Fruit fly (Drosophila melanogaster) whole organism, embryonic: Measurements from ENCODE around the gene Cad96Cb.

Experiments used
- Asciz ChIP-seq: fragments of 200-800 bp; sonication (Bioruptor generic); optimal IDR thresholded peaks from 2 replicates; lab custom pipeline; 2017; ENCODE audit warnings: missing biosample characterization, mild to moderate bottlenecking, missing genetic modification characterization, missing genetic modification reagents
- Atf6 ChIP-seq: fragments of 200-800 bp; sonication (Bioruptor generic); IDR thresholded peaks from 2 replicates; pipeline ENCODE4 v1.3.6; 2022; ENCODE audit warnings: missing biosample characterization, missing genetic modification characterization
- BtbVII ChIP-seq: fragments of 200-800 bp; sonication (Bioruptor generic); optimal IDR thresholded peaks from 3 replicates; lab custom pipeline; 2017; ENCODE audit warnings: missing biosample characterization, mild to moderate bottlenecking, missing genetic modification characterization
- CG10209 ChIP-seq: fragments of 200-800 bp; sonication (Bioruptor generic); optimal IDR thresholded peaks from 3 replicates; lab custom pipeline; 2017; ENCODE audit warnings: missing biosample characterization, mild to moderate bottlenecking, missing genetic modification characterization, missing genetic modification reagents
- CG10543 ChIP-seq: fragments of 200-800 bp; sonication (Bioruptor generic); optimal IDR thresholded peaks from 3 replicates; lab custom pipeline; 2017; ENCODE audit warnings: missing biosample characterization, mild to moderate bottlenecking, missing genetic modification characterization, moderate library complexity
- CG11695 ChIP-seq: fragments of 200-800 bp; sonication (Bioruptor generic); IDR thresholded peaks from 3 replicates; pipeline ENCODE4 v1.3.6; 2022; ENCODE audit warnings: missing biosample characterization, missing genetic modification characterization
- CG11723 ChIP-seq: fragments of 200-800 bp; sonication (Bioruptor generic); optimal IDR thresholded peaks from 2 replicates; lab custom pipeline; 2017; ENCODE audit warnings: missing biosample characterization, mild to moderate bottlenecking, missing genetic modification characterization
- CG12071 ChIP-seq: fragments of 200-800 bp; sonication (Bioruptor generic); optimal IDR thresholded peaks from 3 replicates; lab custom pipeline; 2018; ENCODE audit warnings: missing biosample characterization, mild to moderate bottlenecking, missing genetic modification characterization
- CG12104 ChIP-seq: fragments of 200-800 bp; sonication (Bioruptor generic); optimal IDR thresholded peaks from 3 replicates; lab custom pipeline; 2016; ENCODE audit warnings: missing biosample characterization, missing genetic modification characterization
- CG13296 ChIP-seq: fragments of 200-800 bp; sonication (Bioruptor generic); optimal IDR thresholded peaks from 3 replicates; lab custom pipeline; 2018; ENCODE audit warnings: missing biosample characterization, mild to moderate bottlenecking, missing genetic modification characterization
- CG13894 ChIP-seq: fragments of 200-800 bp; sonication (Bioruptor generic); optimal IDR thresholded peaks from 3 replicates; lab custom pipeline; 2018; ENCODE audit warnings: missing biosample characterization, mild to moderate bottlenecking, missing genetic modification characterization, moderate library complexity
- CG14014 ChIP-seq: fragments of 200-800 bp; sonication (Bioruptor generic); IDR thresholded peaks from 2 replicates; pipeline ENCODE4 v1.3.6; 2022; ENCODE audit warnings: missing biosample characterization, missing genetic modification characterization
- CG15011 ChIP-seq: fragments of 200-800 bp; sonication (Bioruptor generic); optimal IDR thresholded peaks from 3 replicates; lab custom pipeline; 2018; ENCODE audit warnings: missing biosample characterization, mild to moderate bottlenecking, missing genetic modification characterization
- CG1602 ChIP-seq: fragments of 200-800 bp; sonication (Bioruptor generic); optimal IDR thresholded peaks from 3 replicates; lab custom pipeline; 2016; ENCODE audit warnings: missing biosample characterization, missing genetic modification characterization
- CG17359 ChIP-seq: fragments of 200-800 bp; sonication (Bioruptor generic); optimal IDR thresholded peaks from 3 replicates; lab custom pipeline; 2018; ENCODE audit warnings: missing biosample characterization, mild to moderate bottlenecking, missing genetic modification characterization, moderate library complexity
- CG17912 ChIP-seq: fragments of 200-800 bp; sonication (Bioruptor generic); optimal IDR thresholded peaks from 2 replicates; lab custom pipeline; 2018; ENCODE audit warnings: missing biosample characterization, mild to moderate bottlenecking, missing genetic modification characterization
- CG18764 ChIP-seq: fragments of 200-800 bp; sonication (Bioruptor generic); optimal IDR thresholded peaks from 3 replicates; lab custom pipeline; 2016; ENCODE audit warnings: missing biosample characterization, missing genetic modification characterization
- CG2889 ChIP-seq: fragments of 200-800 bp; sonication (Bioruptor generic); IDR thresholded peaks from 3 replicates; pipeline ENCODE4 v1.3.6; 2022; ENCODE audit warnings: missing biosample characterization, missing genetic modification characterization
- CG4328 ChIP-seq: fragments of 200-800 bp; sonication (Bioruptor generic); optimal IDR thresholded peaks from 3 replicates; lab custom pipeline; 2017; ENCODE audit warnings: missing biosample characterization, missing genetic modification reagents, missing genetic modification characterization
- CG5180 ChIP-seq: fragments of 200-800 bp; sonication (Bioruptor generic); optimal IDR thresholded peaks from 3 replicates; lab custom pipeline; 2017; ENCODE audit warnings: missing biosample characterization, missing genetic modification characterization, mild to moderate bottlenecking, moderate library complexity, missing genetic modification reagents
- CG5953 ChIP-seq: fragments of 200-800 bp; sonication (Bioruptor generic); IDR thresholded peaks from 2 replicates; pipeline ENCODE4 v1.3.6; 2022; ENCODE audit warnings: missing biosample characterization, missing genetic modification characterization
- CG7987 ChIP-seq: fragments of 200-800 bp; sonication (Bioruptor generic); optimal IDR thresholded peaks from 2 replicates; lab custom pipeline; 2018; ENCODE audit warnings: missing biosample characterization, mild to moderate bottlenecking, missing genetic modification characterization, moderate library complexity
- CG8290 ChIP-seq, 3 experiments: fragments of 200-800 bp; sonication (Bioruptor generic); optimal IDR thresholded peaks; 2 replicates each; lab custom pipeline; 2016 to 2019; ENCODE audit warnings: missing biosample characterization in 3 of 3, missing genetic modification characterization in 3 of 3, mild to moderate bottlenecking in 2 of 3, moderate library complexity in 1 of 3
- CG9817 ChIP-seq: fragments of 200-800 bp; sonication (Bioruptor generic); optimal IDR thresholded peaks from 2 replicates; lab custom pipeline; 2018; ENCODE audit warnings: missing biosample characterization, mild to moderate bottlenecking, missing genetic modification characterization, moderate library complexity
- Fer3 ChIP-seq: fragments of 200-800 bp; sonication (Bioruptor generic); optimal IDR thresholded peaks from 2 replicates; lab custom pipeline; 2018; ENCODE audit warnings: missing biosample characterization, mild to moderate bottlenecking, missing genetic modification characterization, moderate library complexity
- Hand ChIP-seq: fragments of 200-800 bp; sonication (Bioruptor generic); optimal IDR thresholded peaks from 2 replicates; lab custom pipeline; 2017; ENCODE audit warnings: mild to moderate bottlenecking, missing biosample characterization, missing genetic modification reagents, missing genetic modification characterization
- HmgZ ChIP-seq: fragments of 200-800 bp; sonication (Bioruptor generic); optimal IDR thresholded peaks from 2 replicates; lab custom pipeline; 2018; ENCODE audit warnings: missing biosample characterization, mild to moderate bottlenecking, missing genetic modification characterization
- MTF-1 ChIP-seq: fragments of 200-800 bp; sonication (Bioruptor generic); optimal IDR thresholded peaks from 2 replicates; lab custom pipeline; 2018; ENCODE audit warnings: missing biosample characterization, mild to moderate bottlenecking, missing genetic modification characterization, borderline replicate concordance
- Neu2 ChIP-seq: fragments of 200-800 bp; sonication (Bioruptor generic); optimal IDR thresholded peaks from 3 replicates; lab custom pipeline; 2016; ENCODE audit warnings: missing biosample characterization, missing genetic modification characterization, borderline replicate concordance
- NfI ChIP-seq: fragments of 200-800 bp; sonication (Bioruptor generic); optimal IDR thresholded peaks from 3 replicates; lab custom pipeline; 2018; ENCODE audit warnings: missing biosample characterization, mild to moderate bottlenecking, missing genetic modification characterization, moderate library complexity
- PHDP ChIP-seq: fragments of 200-800 bp; sonication (Bioruptor generic); optimal IDR thresholded peaks from 3 replicates; lab custom pipeline; 2018; ENCODE audit warnings: missing biosample characterization, mild to moderate bottlenecking, missing genetic modification characterization, moderate library complexity
- Rfx ChIP-seq: fragments of 200-800 bp; sonication (Bioruptor generic); IDR thresholded peaks from 2 replicates; pipeline ENCODE4 v1.3.6; 2022; ENCODE audit warnings: missing biosample characterization, missing genetic modification characterization
- Sox100B ChIP-seq: fragments of 200-800 bp; sonication (Bioruptor generic); optimal IDR thresholded peaks from 3 replicates; lab custom pipeline; 2018; ENCODE audit warnings: missing biosample characterization, mild to moderate bottlenecking, missing genetic modification characterization
- Sox102F ChIP-seq: fragments of 200-800 bp; sonication (Bioruptor generic); optimal IDR thresholded peaks from 2 replicates; lab custom pipeline; 2018; ENCODE audit warnings: missing biosample characterization, mild to moderate bottlenecking, missing genetic modification characterization, moderate library complexity
- YL-1 ChIP-seq: fragments of 200-800 bp; sonication (Bioruptor generic); optimal IDR thresholded peaks from 3 replicates; lab custom pipeline; 2017; ENCODE audit warnings: missing biosample characterization, mild to moderate bottlenecking, missing genetic modification characterization
- az2 ChIP-seq: fragments of 200-800 bp; sonication (Bioruptor generic); optimal IDR thresholded peaks from 3 replicates; lab custom pipeline; 2016; ENCODE audit warnings: missing biosample characterization, missing genetic modification characterization
- bcd ChIP-seq: fragments of 200-800 bp; sonication (Bioruptor generic); optimal IDR thresholded peaks from 2 replicates; lab custom pipeline; 2017; ENCODE audit warnings: missing biosample characterization, mild to moderate bottlenecking, missing genetic modification characterization
- chm ChIP-seq: fragments of 200-800 bp; sonication (Bioruptor generic); IDR thresholded peaks from 2 replicates; pipeline ENCODE4 v1.3.6; 2022; ENCODE audit warnings: missing biosample characterization, missing genetic modification characterization
- ci ChIP-seq: fragments of 200-800 bp; sonication (Bioruptor generic); IDR thresholded peaks from 3 replicates; pipeline ENCODE4 v1.3.6; 2022; ENCODE audit warnings: missing biosample characterization, missing genetic modification characterization
- cwo ChIP-seq: fragments of 200-800 bp; sonication (Bioruptor generic); optimal IDR thresholded peaks from 3 replicates; lab custom pipeline; 2017; ENCODE audit warnings: missing biosample characterization, missing genetic modification characterization, mild to moderate bottlenecking, moderate library complexity, missing genetic modification reagents
- dati ChIP-seq: fragments of 200-800 bp; sonication (Bioruptor generic); IDR thresholded peaks from 2 replicates; pipeline ENCODE4 v1.3.6; 2022; ENCODE audit warnings: missing biosample characterization, missing genetic modification characterization
- dmrt99B ChIP-seq: fragments of 200-800 bp; sonication (Bioruptor generic); optimal IDR thresholded peaks from 2 replicates; lab custom pipeline; 2018; ENCODE audit warnings: missing biosample characterization, mild to moderate bottlenecking, missing genetic modification characterization, moderate library complexity
- hkb ChIP-seq, 2 experiments: fragments of 200-800 bp in 1 of 2; fragments of >200 bp in 1 of 2; sonication (Bioruptor generic) in 1 of 2; IDR thresholded peaks in 1 of 2; optimal IDR thresholded peaks in 1 of 2; 2 replicates each; pipeline versions ENCODE4 v1.3.6 to Lab custom; 2017 to 2022; ENCODE audit warnings: missing biosample characterization in 1 of 2, missing genetic modification characterization in 1 of 2
- org-1 ChIP-seq: fragments of 200-800 bp; sonication (Bioruptor generic); optimal IDR thresholded peaks from 2 replicates; lab custom pipeline; 2017; ENCODE audit warnings: missing biosample characterization, missing genetic modification characterization
- otp ChIP-seq: fragments of 200-800 bp; sonication (Bioruptor generic); IDR thresholded peaks from 3 replicates; pipeline ENCODE4, ENCODE4 v1.3.6; 2022; ENCODE audit warnings: missing biosample characterization, missing genetic modification characterization
- salm ChIP-seq: fragments of 200-800 bp; sonication (Bioruptor generic); optimal IDR thresholded peaks from 2 replicates; lab custom pipeline; 2018; ENCODE audit warnings: missing biosample characterization, mild to moderate bottlenecking, missing genetic modification characterization
- scrt ChIP-seq: fragments of 200-800 bp; sonication (Bioruptor generic); optimal IDR thresholded peaks from 2 replicates; lab custom pipeline; 2018; ENCODE audit warnings: missing biosample characterization, mild to moderate bottlenecking, missing genetic modification characterization, moderate library complexity
- sug ChIP-seq: fragments of 200-800 bp; optimal IDR thresholded peaks from 2 replicates; lab custom pipeline; 2019; ENCODE audit warnings: missing biosample characterization, mild to moderate bottlenecking, missing genetic modification characterization, moderate library complexity

Gene Cad96Cb

dm6 chr3R:25281165-25281564 lies 49.0 kb upstream of the Cad96Cb start, which contains the start of gene CG11892 (continued):
- TF ChIP-seq Atf6 (GFP tag; lab: Robert Waterston, UW) (peak; percentile 21; the same call in 1 of the 2 replicates), Rfx (GFP tag; lab: Robert Waterston, UW) (0 out of 2 replicates have a peak, but pooled peaks have one; percentile 15), CG10209 (GFP tag; lab: Kevin White, UChicago) (peak; percentile 26), Asciz (GFP tag; lab: Kevin White, UChicago) (peak; percentile 42), CG5180 (peak; percentile 33), CG10543 (GFP tag; lab: Kevin White, UChicago) (peak; percentile 72), Fer3 (tag; lab: Kevin White, UChicago) (peak; percentile 56), otp (GFP tag; lab: Robert Waterston, UW) (peak; percentile 45; the same call in 1 of the 3 replicates), hkb (optimal IDR thresholded peaks at IDR 0.05; lab: Kevin White, UChicago) (no peak), hkb (GFP tag; IDR thresholded peaks at IDR 0.05; lab: Robert Waterston, UW) (peak; percentile 27; the same call in 1 of the 2 replicates), bcd (GFP tag; lab: Kevin White, UChicago) (peak; percentile 20), CG8290 (GFP tag; optimal IDR thresholded peaks at IDR 0.05; lab: Kevin White, UChicago) (no peak), CG8290 (tag; optimal IDR thresholded peaks at IDR 0.05; lab: Kevin White, UChicago) (peak in 1 of 2 experiments; percentile 93), CG11695 (GFP tag; lab: Robert Waterston, UW) (0 out of 3 replicates have a peak, but pooled peaks have one; percentile 20), CG13894 (peak; percentile 68), Sox102F (peak; percentile 37), salm (tag; lab: Kevin White, UChicago) (peak; percentile 16), CG17359 (peak; percentile 60), Sox100B (GFP tag; lab: Kevin White, UChicago) (peak; percentile 17), CG4328 (GFP tag; lab: Kevin White, UChicago) (peak; percentile 4), CG2889 (GFP tag; lab: Robert Waterston, UW) (no peak), CG7987 (GFP tag; lab: Kevin White, UChicago) (peak; percentile 80), CG14014 (GFP tag; lab: Robert Waterston, UW) (peak; percentile 27; the same call in 1 of the 2 replicates), BtbVII (GFP tag; lab: Kevin White, UChicago) (peak; percentile 52), CG17912 (peak; percentile 73), CG5953 (GFP tag; lab: Robert Waterston, UW) (no peak), Hand (GFP tag; lab: Kevin White, UChicago) (peak; percentile 12), CG11723 (GFP tag; lab: Kevin White, UChicago) (peak; percentile 11), CG13296 (GFP tag; lab: Kevin White, UChicago) (peak; percentile 76), ci (GFP tag; lab: Robert Waterston, UW) (peak; percentile 69; the same call in 1 of the 3 replicates), CG12071 (peak; percentile 81), Neu2 (GFP tag; lab: Kevin White, UChicago) (no peak), CG12104 (peak; percentile 38), CG9817 (peak; percentile 52), CG18764 (no peak), dati (no peak), cwo (GFP tag; lab: Kevin White, UChicago) (peak; percentile 54), az2 (GFP tag; lab: Kevin White, UChicago) (no peak), dmrt99B (peak; percentile 27), NfI (GFP tag; lab: Kevin White, UChicago) (peak; percentile 41), MTF-1 (peak; percentile 69), YL-1 (peak; percentile 6), HmgZ (tag; lab: Kevin White, UChicago) (peak; percentile 32), CG1602 (GFP tag; lab: Kevin White, UChicago) (no peak), CG15011 (GFP tag; lab: Kevin White, UChicago) (peak; percentile 31), org-1 (GFP tag; lab: Kevin White, UChicago) (peak; percentile 21), PHDP (peak; percentile 58), chm (no peak), scrt (GFP tag; lab: Kevin White, UChicago) (peak; percentile 68), sug (tag; lab: Kevin White, UChicago) (peak; percentile 48)
